Worm (Caenorhabditis elegans): Measurements from ENCODE around the gene E01G6.2.
A peak's percentile ranks its signal among the peaks of the same experiment; 100 is the strongest.

DNA sequence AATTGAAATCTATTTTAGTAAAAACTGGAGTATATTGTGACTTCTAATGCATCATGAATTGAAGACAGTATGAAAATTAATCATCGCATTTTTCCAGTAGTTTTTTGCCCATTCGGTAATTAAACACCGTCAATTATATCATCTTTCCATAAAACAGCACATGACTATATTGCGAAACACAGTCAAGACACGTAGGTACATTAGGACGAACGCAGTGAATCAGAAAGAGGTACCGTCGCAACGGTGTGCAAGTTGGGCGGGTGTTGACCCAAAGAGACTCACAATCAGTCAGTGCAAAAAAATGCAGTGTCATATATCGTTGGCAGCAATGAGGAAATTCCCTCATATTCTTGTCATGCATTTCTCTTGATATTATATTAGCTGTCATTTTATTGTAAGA, 22.0 kb upstream of the E01G6.2 start:
- TF ChIP-seq zfh-2 (GFP tag; conservative IDR thresholded peaks at IDR 0.05) (no peak), Y79H2A.3 (GFP tag; conservative IDR thresholded peaks at IDR 0.05) (no peak), F55B11.4 (tag; optimal IDR thresholded peaks at IDR 0.05; ENCODE audit: borderline replicate concordance, insufficient read depth) (no peak), B0261.1 (tag; optimal IDR thresholded peaks at IDR 0.05) (no peak), lin-35 (GFP tag; optimal IDR thresholded peaks at IDR 0.05) (no peak), F23B12.7 (tag; optimal IDR thresholded peaks at IDR 0.05; ENCODE audit: insufficient read depth) (no peak), ekl-4 (GFP tag; IDR thresholded peaks at IDR 0.05) (no peak), ceh-40 (GFP tag; IDR thresholded peaks at IDR 0.05) (no peak), snpc-1.3 (tag; optimal IDR thresholded peaks at IDR 0.05; ENCODE audit: insufficient read depth) (no peak), rpc-1 (optimal IDR thresholded peaks at IDR 0.05) (no peak), rpc-1 (tag; optimal IDR thresholded peaks at IDR 0.05) (no peak), madf-8 (GFP tag; conservative IDR thresholded peaks at IDR 0.05) (no peak), unc-62 (GFP tag; optimal IDR thresholded peaks at IDR 0.05) (peak; percentile 30)

Measured in whole organism, young adult.